Worm (Caenorhabditis elegans) whole organism, young adult: ENCODE measurements around the gene zmp-5.

Experiments used
- B0019.2 ChIP-seq: fragments of 200-800 bp; sonication (Bioruptor generic); conservative IDR thresholded peaks from 2 replicates; pipeline ENCODE4 v1.3.6; 2022; ENCODE audit warnings: missing genetic modification reagents, missing genetic modification characterization, missing compliant biosample characterization
- B0261.1 ChIP-seq: sonication (generic microtip); optimal IDR thresholded peaks from 2 replicates; lab custom pipeline; 2016; ENCODE audit warnings: mild to moderate bottlenecking, missing genetic modification characterization, moderate library complexity, missing compliant biosample characterization
- C06A6.2 ChIP-seq: fragments of 200-800 bp; sonication (Bioruptor generic); conservative IDR thresholded peaks from 2 replicates; pipeline ENCODE4 v1.3.6; 2022; ENCODE audit warnings: missing genetic modification characterization, missing compliant biosample characterization
- F10E7.11 ChIP-seq: sonication (generic microtip); optimal IDR thresholded peaks from 2 replicates; lab custom pipeline; 2017; ENCODE audit warnings: mild to moderate bottlenecking, missing genetic modification characterization, moderate library complexity, missing compliant biosample characterization
- F22D6.2 ChIP-seq: sonication (generic microtip); optimal IDR thresholded peaks from 2 replicates; lab custom pipeline; 2016; ENCODE audit warnings: mild to moderate bottlenecking, missing genetic modification characterization, missing compliant biosample characterization
- F23B12.7 ChIP-seq: sonication (generic microtip); optimal IDR thresholded peaks from 2 replicates; lab custom pipeline; 2017; ENCODE audit warnings: missing genetic modification characterization, mild to moderate bottlenecking, missing compliant biosample characterization, antibody characterized with exemption, moderate library complexity; ENCODE audit not compliant: insufficient read depth
- F33H1.4 ChIP-seq: fragments of 200-800 bp; sonication (Bioruptor generic); IDR thresholded peaks from 2 replicates; pipeline ENCODE4 v1.3.6; 2022; ENCODE audit warnings: missing genetic modification reagents, missing genetic modification characterization, missing compliant biosample characterization
- F39B2.1 ChIP-seq: fragments of 200-800 bp; sonication (Bioruptor generic); IDR thresholded peaks from 2 replicates; pipeline ENCODE4 v1.3.6; 2022; ENCODE audit warnings: missing genetic modification reagents, missing genetic modification characterization, missing compliant biosample characterization
- F49E8.2 ChIP-seq: sonication (generic microtip); optimal IDR thresholded peaks from 3 replicates; lab custom pipeline; 2017; ENCODE audit warnings: missing genetic modification characterization, mild to moderate bottlenecking, missing compliant biosample characterization, antibody characterized with exemption, moderate library complexity; ENCODE audit not compliant: insufficient read depth
- F52B5.7 ChIP-seq: sonication (generic microtip); optimal IDR thresholded peaks from 2 replicates; lab custom pipeline; 2016; ENCODE audit warnings: mild to moderate bottlenecking, missing genetic modification characterization, missing compliant biosample characterization
- F57A8.1 ChIP-seq: fragments of 200-800 bp; sonication (Bioruptor generic); optimal IDR thresholded peaks from 2 replicates; lab custom pipeline; 2018; ENCODE audit warnings: mild to moderate bottlenecking, missing genetic modification characterization, moderate library complexity, missing compliant biosample characterization
- K11D2.4 ChIP-seq: fragments of 200-800 bp; sonication (Bioruptor generic); IDR thresholded peaks from 2 replicates; pipeline ENCODE4 v1.3.6; 2022; ENCODE audit warnings: missing genetic modification reagents, missing genetic modification characterization, missing compliant biosample characterization
- K12H6.12 ChIP-seq: fragments of 200-800 bp; sonication (Bioruptor generic); optimal IDR thresholded peaks from 2 replicates; lab custom pipeline; 2018; ENCODE audit warnings: mild to moderate bottlenecking, missing genetic modification characterization, missing compliant biosample characterization
- T26A5.8 ChIP-seq: sonication (generic microtip); optimal IDR thresholded peaks from 2 replicates; lab custom pipeline; 2016; ENCODE audit warnings: missing genetic modification characterization, missing compliant biosample characterization
- Y56A3A.18 ChIP-seq: fragments of 200-800 bp; sonication (Bioruptor generic); IDR thresholded peaks from 2 replicates; pipeline ENCODE4 v1.3.6; 2022; ENCODE audit warnings: missing genetic modification reagents, missing genetic modification characterization, missing compliant biosample characterization
- Y67H2A.10 ChIP-seq: fragments of 200-800 bp; sonication (Bioruptor generic); conservative IDR thresholded peaks from 2 replicates; pipeline ENCODE4 v1.3.6; 2022; ENCODE audit warnings: missing genetic modification reagents, missing genetic modification characterization, missing compliant biosample characterization
- Y79H2A.3 ChIP-seq: fragments of 200-800 bp; sonication (Bioruptor generic); conservative IDR thresholded peaks from 2 replicates; pipeline ENCODE4 v1.3.6; 2022; ENCODE audit warnings: missing genetic modification reagents, missing genetic modification characterization, missing compliant biosample characterization
- aptf-2 ChIP-seq: fragments of 200-800 bp; sonication (Bioruptor generic); conservative IDR thresholded peaks from 2 replicates; pipeline ENCODE4 v1.3.6; 2022; ENCODE audit warnings: missing genetic modification reagents, missing genetic modification characterization, missing compliant biosample characterization
- attf-5 ChIP-seq: fragments of 200-800 bp; sonication (Bioruptor generic); optimal IDR thresholded peaks from 2 replicates; lab custom pipeline; 2018; ENCODE audit warnings: mild to moderate bottlenecking, missing genetic modification characterization, missing compliant biosample characterization
- bed-2 ChIP-seq: fragments of 200-800 bp; sonication (Bioruptor generic); IDR thresholded peaks from 2 replicates; pipeline ENCODE4 v1.3.6; 2022; ENCODE audit warnings: missing genetic modification reagents, missing genetic modification characterization, missing compliant biosample characterization
- ccch-3 ChIP-seq: fragments of 200-800 bp; sonication (Bioruptor generic); optimal IDR thresholded peaks from 2 replicates; lab custom pipeline; 2018; ENCODE audit warnings: mild to moderate bottlenecking, missing genetic modification characterization, missing compliant biosample characterization
- ceh-100 ChIP-seq: fragments of 200-800 bp; sonication (Bioruptor generic); IDR thresholded peaks from 2 replicates; pipeline ENCODE4 v1.3.6; 2022; ENCODE audit warnings: missing genetic modification reagents, missing genetic modification characterization, missing compliant biosample characterization
- ceh-58 ChIP-seq: fragments of 200-800 bp; sonication (Bioruptor generic); IDR thresholded peaks from 2 replicates; pipeline ENCODE4 v1.3.6; 2022; ENCODE audit warnings: missing genetic modification characterization, missing compliant biosample characterization
- die-1 ChIP-seq: sonication (generic microtip); optimal IDR thresholded peaks from 2 replicates; lab custom pipeline; 2016; ENCODE audit warnings: missing genotype, mild to moderate bottlenecking, missing genetic modification characterization, missing compliant biosample characterization
- egrh-3 ChIP-seq: fragments of 200-800 bp; sonication (Bioruptor generic); IDR thresholded peaks from 2 replicates; pipeline ENCODE4 v1.3.6; 2022; ENCODE audit warnings: missing genetic modification reagents, missing genetic modification characterization, missing compliant biosample characterization
- ekl-4 ChIP-seq: fragments of 200-800 bp; sonication (Bioruptor generic); IDR thresholded peaks from 2 replicates; pipeline ENCODE4 v1.3.6; 2022; ENCODE audit warnings: missing genetic modification reagents, missing genetic modification characterization, missing compliant biosample characterization
- ets-4 ChIP-seq: fragments of 200-800 bp; sonication (Bioruptor generic); optimal IDR thresholded peaks from 2 replicates; lab custom pipeline; 2018; ENCODE audit warnings: mild to moderate bottlenecking, missing genetic modification characterization, missing compliant biosample characterization
- him-1 ChIP-seq: sonication (generic microtip); optimal IDR thresholded peaks from 2 replicates; lab custom pipeline; 2016; ENCODE audit warnings: missing genotype, missing genetic modification reagents, missing genetic modification characterization, missing compliant biosample characterization
- hmg-20 ChIP-seq: fragments of 200-800 bp; sonication (Bioruptor generic); IDR thresholded peaks from 2 replicates; pipeline ENCODE4 v1.3.6; 2022; ENCODE audit warnings: missing genetic modification reagents, missing genetic modification characterization, missing compliant biosample characterization
- hsf-1 ChIP-seq: fragments of 200-800 bp; sonication (Bioruptor generic); IDR thresholded peaks from 2 replicates; pipeline ENCODE4 v1.3.6; 2022; ENCODE audit warnings: missing genetic modification reagents, missing genetic modification characterization, missing compliant biosample characterization
- lin-26 ChIP-seq: fragments of 200-800 bp; sonication (Bioruptor generic); IDR thresholded peaks from 2 replicates; pipeline ENCODE4 v1.3.6; 2022; ENCODE audit warnings: missing genetic modification reagents, missing genetic modification characterization, missing compliant biosample characterization
- lin-40 ChIP-seq: sonication (generic microtip); optimal IDR thresholded peaks from 2 replicates; lab custom pipeline; 2016; ENCODE audit warnings: missing genetic modification characterization, mild to moderate bottlenecking, missing compliant biosample characterization, missing genotype, missing genetic modification reagents
- madf-6 ChIP-seq: fragments of 200-800 bp; sonication (Bioruptor generic); IDR thresholded peaks from 2 replicates; pipeline ENCODE4 v1.3.6; 2022; ENCODE audit warnings: missing genetic modification reagents, missing genetic modification characterization, missing compliant biosample characterization
- madf-8 ChIP-seq: fragments of 200-800 bp; sonication (Bioruptor generic); conservative IDR thresholded peaks from 2 replicates; pipeline ENCODE4 v1.3.6; 2022; ENCODE audit warnings: missing genetic modification reagents, missing genetic modification characterization, missing compliant biosample characterization
- mes-4 ChIP-seq: sonication (generic microtip); optimal IDR thresholded peaks from 2 replicates; lab custom pipeline; 2016; ENCODE audit warnings: missing genotype, missing genetic modification characterization, missing compliant biosample characterization
- mxl-1 ChIP-seq: sonication (generic microtip); optimal IDR thresholded peaks from 2 replicates; lab custom pipeline; 2016; ENCODE audit warnings: missing genetic modification characterization, missing compliant biosample characterization
- nfya-1 ChIP-seq: sonication (generic microtip); optimal IDR thresholded peaks from 2 replicates; lab custom pipeline; 2017; ENCODE audit warnings: antibody characterized with exemption, missing compliant biosample characterization, missing genetic modification characterization, borderline replicate concordance; ENCODE audit not compliant: insufficient read depth
- nhr-90 ChIP-seq: sonication (generic microtip); optimal IDR thresholded peaks from 2 replicates; lab custom pipeline; 2016; ENCODE audit warnings: missing genotype, mild to moderate bottlenecking, missing genetic modification characterization, missing compliant biosample characterization
- rpc-1 ChIP-seq, 2 experiments: fragments of 150-350 bp in 1 of 2; sonication (generic microtip) in 1 of 2; optimal IDR thresholded peaks; 2 replicates each; lab custom pipeline; 2014 to 2018; ENCODE audit warnings: missing biosample characterization in 1 of 2, missing genetic modification characterization in 1 of 2, missing genetic modification reagents in 1 of 2, missing genotype in 1 of 2
- sea-2 ChIP-seq: fragments of 200-800 bp; sonication (Bioruptor generic); IDR thresholded peaks from 2 replicates; pipeline ENCODE4 v1.3.6; 2022; ENCODE audit warnings: missing genetic modification characterization, missing compliant biosample characterization
- snpc-3.4 ChIP-seq: sonication (generic microtip); optimal IDR thresholded peaks from 2 replicates; lab custom pipeline; 2017; ENCODE audit warnings: missing genetic modification characterization, mild to moderate bottlenecking, missing compliant biosample characterization, antibody characterized with exemption, moderate library complexity, missing genotype, missing genetic modification reagents
- somi-1 ChIP-seq: fragments of 200-800 bp; sonication (Bioruptor generic); optimal IDR thresholded peaks from 2 replicates; lab custom pipeline; 2018; ENCODE audit warnings: mild to moderate bottlenecking, missing genetic modification characterization, missing compliant biosample characterization
- tbx-9 ChIP-seq: sonication (generic microtip); optimal IDR thresholded peaks from 2 replicates; lab custom pipeline; 2016; ENCODE audit warnings: borderline replicate concordance, missing genetic modification characterization, inconsistent platforms, missing compliant biosample characterization
- tlf-1 ChIP-seq: fragments of 200-800 bp; sonication (Bioruptor generic); optimal IDR thresholded peaks from 2 replicates; lab custom pipeline; 2018; ENCODE audit warnings: mild to moderate bottlenecking, missing genetic modification characterization, missing compliant biosample characterization
- zfh-2 ChIP-seq: fragments of 200-800 bp; sonication (Bioruptor generic); conservative IDR thresholded peaks from 2 replicates; pipeline ENCODE4 v1.3.6; 2022; ENCODE audit warnings: missing genetic modification reagents, missing genetic modification characterization, missing compliant biosample characterization
- zim-3 ChIP-seq: sonication (generic microtip); optimal IDR thresholded peaks from 2 replicates; lab custom pipeline; 2017; ENCODE audit warnings: mild to moderate bottlenecking, missing genetic modification characterization, moderate library complexity, missing compliant biosample characterization
- ztf-26 ChIP-seq: sonication (generic microtip); optimal IDR thresholded peaks from 2 replicates; lab custom pipeline; 2017; ENCODE audit warnings: missing genetic modification characterization, missing compliant biosample characterization
- ztf-6 ChIP-seq: fragments of 200-800 bp; sonication (Bioruptor generic); IDR thresholded peaks from 2 replicates; pipeline ENCODE4 v1.3.6; 2022; ENCODE audit warnings: missing genetic modification reagents, missing genetic modification characterization, missing compliant biosample characterization

Gene zmp-5

DNA sequence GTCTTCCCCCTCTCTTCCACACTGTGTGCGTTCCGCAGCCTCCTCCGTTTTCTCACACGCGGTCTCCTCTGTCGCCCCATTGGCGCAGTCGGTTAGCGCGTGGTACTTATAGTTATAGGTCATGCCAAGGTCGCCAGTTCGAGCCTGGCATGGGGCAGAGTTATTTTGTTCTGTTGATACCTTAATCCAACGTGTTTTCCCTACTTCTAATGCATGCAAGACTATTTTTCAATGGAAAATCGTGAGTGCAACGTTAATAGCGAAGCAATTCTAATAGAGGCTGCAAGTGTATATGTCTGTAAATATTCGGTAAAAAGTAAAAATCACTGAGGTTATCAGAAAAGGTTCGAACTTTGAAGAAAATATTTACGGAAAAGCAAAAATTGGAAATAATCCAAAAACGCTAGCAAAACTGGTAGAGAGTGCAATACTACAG is 14.2 kb downstream of the zmp-5 start (continued):
- TF ChIP-seq madf-6 (GFP tag; lab: Robert Waterston, UW) (peak; percentile 47; the same call in 1 of the 2 replicates), sea-2 (GFP tag; lab: Robert Waterston, UW) (no peak), mes-4 (peak; percentile 86), lin-40 (peak; percentile 76), B0261.1 (tag; lab: Kevin White, UChicago) (peak; percentile 96), F23B12.7 (tag; lab: Kevin White, UChicago) (no peak), zfh-2 (peak; percentile 69), K12H6.12 (tag; lab: Kevin White, UChicago) (peak; percentile 8), ccch-3 (GFP tag; lab: Kevin White, UChicago) (no peak), ceh-58 (GFP tag; lab: Robert Waterston, UW) (no peak), madf-8 (GFP tag; lab: Robert Waterston, UW) (no peak; the same call in 1 of the 2 replicates), bed-2 (GFP tag; lab: Robert Waterston, UW) (no peak), him-1 (peak; percentile 95), F52B5.7 (peak; percentile 64), hsf-1 (GFP tag; lab: Robert Waterston, UW) (0 out of 2 replicates have a peak, but pooled peaks have one; percentile 5), nfya-1 (tag; lab: Kevin White, UChicago) (no peak), mxl-1 (tag; lab: Kevin White, UChicago) (peak; percentile 79), B0019.2 (peak; percentile 56; the same call in 1 of the 2 replicates), F49E8.2 (tag; lab: Kevin White, UChicago) (no peak), Y56A3A.18 (GFP tag; lab: Robert Waterston, UW) (0 out of 2 replicates have a peak, but pooled peaks have one; percentile 47), ztf-26 (tag; lab: Kevin White, UChicago) (peak; percentile 75), lin-26 (GFP tag; lab: Robert Waterston, UW) (peak; percentile 83), ceh-100 (GFP tag; lab: Robert Waterston, UW) (0 out of 2 replicates have a peak, but pooled peaks have one; percentile 23), tlf-1 (no peak), F10E7.11 (tag; lab: Kevin White, UChicago) (peak; percentile 23), aptf-2 (no peak), snpc-3.4 (tag; lab: Kevin White, UChicago) (peak; percentile 79), C06A6.2 (GFP tag; lab: Robert Waterston, UW) (no peak; the same call in 1 of the 2 replicates), somi-1 (GFP tag; lab: Kevin White, UChicago) (peak; percentile 76), egrh-3 (no peak), F57A8.1 (GFP tag; lab: Kevin White, UChicago) (no peak), F39B2.1 (GFP tag; lab: Robert Waterston, UW) (no peak), rpc-1 (optimal IDR thresholded peaks at IDR 0.05; lab: Kevin White, UChicago) (peak; percentile 88), rpc-1 (tag; optimal IDR thresholded peaks at IDR 0.05; lab: Kevin White, UChicago) (peak; percentile 90), hmg-20 (GFP tag; lab: Robert Waterston, UW) (peak; percentile 69; the same call in 1 of the 2 replicates), Y79H2A.3 (no peak), ztf-6 (GFP tag; lab: Robert Waterston, UW) (no peak), nhr-90 (tag; lab: Kevin White, UChicago) (peak; percentile 76), ets-4 (peak; percentile 27), T26A5.8 (tag; lab: Kevin White, UChicago) (peak; percentile 80), ekl-4 (GFP tag; lab: Robert Waterston, UW) (peak; percentile 61; the same call in 1 of the 2 replicates), F33H1.4 (GFP tag; lab: Robert Waterston, UW) (no peak), tbx-9 (no peak), Y67H2A.10 (GFP tag; lab: Robert Waterston, UW) (peak; percentile 46; the same call in 1 of the 2 replicates), F22D6.2 (tag; lab: Kevin White, UChicago) (peak; percentile 37), zim-3 (tag; lab: Kevin White, UChicago) (peak; percentile 73), K11D2.4 (no peak), die-1 (tag; lab: Kevin White, UChicago) (peak; percentile 81), attf-5 (GFP tag; lab: Kevin White, UChicago) (peak; percentile 41)
